Worm (Caenorhabditis elegans) whole organism, L1 larva: ENCODE measurements around the gene memo-1.

Experiments
- aly-2 ChIP-seq: fragments of 150-350 bp; optimal IDR thresholded peaks from 2 replicates; lab custom pipeline; 2014; ENCODE audit warnings: missing biosample characterization, missing genetic modification characterization
- ama-1 ChIP-seq: fragments of 150-350 bp; optimal IDR thresholded peaks from 2 replicates; lab custom pipeline; 2014
- ceh-88 ChIP-seq: fragments of 200-800 bp; sonication (Bioruptor generic); IDR thresholded peaks from 2 replicates; pipeline ENCODE4 v1.3.6; 2022; ENCODE audit warnings: missing genetic modification characterization, missing compliant biosample characterization
- ceh-90 ChIP-seq: sonication (generic microtip); optimal IDR thresholded peaks from 2 replicates; lab custom pipeline; 2016; ENCODE audit warnings: missing genetic modification characterization, missing compliant biosample characterization
- ces-1 ChIP-seq: fragments of 150-350 bp; optimal IDR thresholded peaks from 2 replicates; lab custom pipeline; 2014; ENCODE audit warnings: missing biosample characterization, missing genetic modification reagents, missing genetic modification characterization
- dpl-1 ChIP-seq, 3 experiments: fragments of 150-350 bp in 2 of 3; sonication (generic microtip) in 1 of 3; optimal IDR thresholded peaks; 2 replicates each; lab custom pipeline; 2014 to 2017; ENCODE audit warnings: missing biosample characterization in 3 of 3, missing genetic modification characterization in 3 of 3, missing genetic modification reagents in 3 of 3
- efl-1 ChIP-seq, 4 experiments: fragments of 150-350 bp; optimal IDR thresholded peaks in 3 of 4; peaks in 1 of 4; 1 replicate in 1 of 4; 2 replicates in 3 of 4; lab custom pipeline; 2014; ENCODE audit warnings: missing biosample characterization in 2 of 4, missing genetic modification characterization in 2 of 4, missing genetic modification reagents in 2 of 4
- efl-3 ChIP-seq: fragments of 200-800 bp; sonication (Bioruptor generic); optimal IDR thresholded peaks from 2 replicates; lab custom pipeline; 2018; ENCODE audit warnings: mild to moderate bottlenecking, missing genetic modification characterization, missing compliant biosample characterization
- egl-27 ChIP-seq, 2 experiments: fragments of 150-350 bp in 1 of 2; sonication (generic microtip); optimal IDR thresholded peaks; 3 replicates each; lab custom pipeline; 2017 to 2018; ENCODE audit warnings: missing biosample characterization in 2 of 2, missing genetic modification characterization in 2 of 2, missing genetic modification reagents in 2 of 2
- fkh-10 ChIP-seq: sonication (generic microtip); optimal IDR thresholded peaks from 2 replicates; lab custom pipeline; 2017; ENCODE audit warnings: missing biosample characterization, missing genetic modification reagents, missing genetic modification characterization
- grh-1 ChIP-seq: fragments of 200-800 bp; sonication (Bioruptor generic); IDR thresholded peaks from 2 replicates; pipeline ENCODE4 v1.3.6; 2022; ENCODE audit warnings: missing genetic modification reagents, missing genetic modification characterization, missing compliant biosample characterization
- hlh-17 ChIP-seq: fragments of 200-800 bp; sonication (Bioruptor generic); optimal IDR thresholded peaks from 2 replicates; lab custom pipeline; 2018; ENCODE audit warnings: missing genetic modification characterization, mild to moderate bottlenecking, missing compliant biosample characterization, moderate library complexity, borderline replicate concordance
- hlh-4 ChIP-seq: sonication (generic microtip); optimal IDR thresholded peaks from 2 replicates; lab custom pipeline; 2016; ENCODE audit warnings: mild to moderate bottlenecking, missing genetic modification characterization, missing compliant biosample characterization
- irx-1 ChIP-seq: sonication (generic microtip); optimal IDR thresholded peaks from 2 replicates; lab custom pipeline; 2016; ENCODE audit warnings: missing genetic modification characterization, missing compliant biosample characterization
- lin-14 ChIP-seq: fragments of 200-800 bp; sonication (Bioruptor generic); optimal IDR thresholded peaks from 2 replicates; lab custom pipeline; 2018; ENCODE audit warnings: mild to moderate bottlenecking, missing genetic modification characterization, moderate library complexity, missing compliant biosample characterization
- lin-15B ChIP-seq: fragments of 150-350 bp; sonication (generic microtip); optimal IDR thresholded peaks from 3 replicates; lab custom pipeline; 2014; ENCODE audit warnings: missing biosample characterization, missing genetic modification characterization
- lin-35 ChIP-seq, 2 experiments: fragments of 150-350 bp; optimal IDR thresholded peaks; 2 replicates each; lab custom pipeline; 2014; ENCODE audit warnings: missing biosample characterization in 2 of 2, missing genetic modification characterization in 2 of 2, missing genetic modification reagents in 2 of 2
- lir-3 ChIP-seq: sonication (generic microtip); optimal IDR thresholded peaks from 2 replicates; lab custom pipeline; 2016; ENCODE audit warnings: mild to moderate bottlenecking, missing genetic modification characterization, moderate library complexity, missing compliant biosample characterization; ENCODE audit not compliant: poor library complexity
- mef-2 ChIP-seq: fragments of 150-350 bp; optimal IDR thresholded peaks from 2 replicates; lab custom pipeline; 2014; ENCODE audit warnings: missing biosample characterization, missing genetic modification characterization
- nhr-12 ChIP-seq: sonication (generic microtip); optimal IDR thresholded peaks from 2 replicates; lab custom pipeline; 2017; ENCODE audit warnings: missing biosample characterization, missing genetic modification characterization
- nhr-20 ChIP-seq: sonication (generic microtip); optimal IDR thresholded peaks from 2 replicates; lab custom pipeline; 2016; ENCODE audit warnings: mild to moderate bottlenecking, missing genetic modification characterization, missing compliant biosample characterization
- nhr-237 ChIP-seq: fragments of 150-350 bp; optimal IDR thresholded peaks from 2 replicates; lab custom pipeline; 2014; ENCODE audit warnings: missing biosample characterization, missing genetic modification characterization
- nhr-47 ChIP-seq: sonication (generic microtip); optimal IDR thresholded peaks from 2 replicates; lab custom pipeline; 2016; ENCODE audit warnings: mild to moderate bottlenecking, missing genetic modification characterization, moderate library complexity, missing compliant biosample characterization
- nhr-71 ChIP-seq: sonication (generic microtip); optimal IDR thresholded peaks from 2 replicates; lab custom pipeline; 2016; ENCODE audit warnings: mild to moderate bottlenecking, missing genetic modification characterization, moderate library complexity, missing compliant biosample characterization
- nhr-77 ChIP-seq: fragments of 150-350 bp; optimal IDR thresholded peaks from 2 replicates; lab custom pipeline; 2014; ENCODE audit warnings: missing biosample characterization, missing genetic modification characterization
- nhr-85 ChIP-seq: sonication (generic microtip); peaks from one replicate; lab custom pipeline; 2016; ENCODE audit warnings: missing genetic modification characterization, inconsistent platforms, missing compliant biosample characterization
- nhr-90 ChIP-seq: sonication (generic microtip); optimal IDR thresholded peaks from 2 replicates; lab custom pipeline; 2016; ENCODE audit warnings: mild to moderate bottlenecking, missing genetic modification characterization, missing compliant biosample characterization; ENCODE audit not compliant: poor library complexity
- pqm-1 ChIP-seq: sonication (generic microtip); optimal IDR thresholded peaks from 3 replicates; lab custom pipeline; 2017; ENCODE audit warnings: missing biosample characterization, missing genetic modification characterization
- rnt-1 ChIP-seq: sonication (generic microtip); optimal IDR thresholded peaks from 2 replicates; lab custom pipeline; 2016; ENCODE audit warnings: mild to moderate bottlenecking, missing genetic modification characterization, moderate library complexity, missing compliant biosample characterization
- skn-1 ChIP-seq: fragments of 150-350 bp; optimal IDR thresholded peaks from 2 replicates; lab custom pipeline; 2014; ENCODE audit warnings: missing biosample characterization, missing genetic modification characterization
- snpc-4 ChIP-seq: fragments of 150-350 bp; optimal IDR thresholded peaks from 2 replicates; lab custom pipeline; 2014; ENCODE audit warnings: missing biosample characterization, missing genetic modification characterization
- snu-23 ChIP-seq: sonication (generic microtip); optimal IDR thresholded peaks from 2 replicates; lab custom pipeline; 2016; ENCODE audit warnings: missing genetic modification characterization, missing compliant biosample characterization
- sox-4 ChIP-seq: sonication (generic microtip); optimal IDR thresholded peaks from 2 replicates; lab custom pipeline; 2016; ENCODE audit warnings: missing genetic modification characterization, missing compliant biosample characterization
- sptf-1 ChIP-seq: fragments of 150-350 bp; optimal IDR thresholded peaks from 2 replicates; lab custom pipeline; 2014; ENCODE audit warnings: missing biosample characterization, missing genetic modification characterization
- tbx-2 ChIP-seq: sonication (generic microtip); optimal IDR thresholded peaks from 2 replicates; lab custom pipeline; 2016; ENCODE audit warnings: missing genetic modification characterization, missing compliant biosample characterization
- unc-30 ChIP-seq: sonication (generic microtip); optimal IDR thresholded peaks from 2 replicates; lab custom pipeline; 2017; ENCODE audit warnings: missing biosample characterization, missing genetic modification characterization
- vab-15 ChIP-seq: sonication (generic microtip); optimal IDR thresholded peaks from 2 replicates; lab custom pipeline; 2017; ENCODE audit warnings: missing genotype, mild to moderate bottlenecking, missing genetic modification characterization, missing compliant biosample characterization
- xbp-1 ChIP-seq: sonication (generic microtip); optimal IDR thresholded peaks from 2 replicates; lab custom pipeline; 2016; ENCODE audit warnings: missing genetic modification characterization, missing compliant biosample characterization
- zag-1 ChIP-seq: fragments of 150-350 bp; optimal IDR thresholded peaks from 2 replicates; lab custom pipeline; 2014; ENCODE audit warnings: missing biosample characterization, missing genetic modification characterization
- ztf-11 ChIP-seq, 2 experiments: sonication (generic microtip); optimal IDR thresholded peaks; 2 replicates each; lab custom pipeline; 2016 to 2017; ENCODE audit warnings: missing genetic modification characterization in 2 of 2, missing biosample characterization in 1 of 2, missing compliant biosample characterization in 1 of 2

The memo-1 gene

ce11 chrV:7816486-7816885 is 30.5 kb downstream of the memo-1 start:
- TF ChIP-seq fkh-10 (GFP tag; lab: Kevin White, UChicago): peak; percentile 51
- TF ChIP-seq lin-14: peak; percentile 66
- TF ChIP-seq dpl-1 (GFP tag; optimal IDR thresholded peaks at IDR 0.05; lab: Kevin White, UChicago): no peak
- TF ChIP-seq ces-1 (GFP tag; lab: Kevin White, UChicago): peak; percentile 22
- no peak for TF ChIP-seq ceh-88

ce11 chrV:7814601-7815000 is 32.4 kb downstream of the memo-1 start, which contains the start of gene ZK742.6:
ZK742.6 (minus strand) TSS chrV:7814942.
- TF ChIP-seq ztf-11 (tag; optimal IDR thresholded peaks at IDR 0.05; lab: Kevin White, UChicago) (no peak), lin-35 (GFP tag; optimal IDR thresholded peaks at IDR 0.05; lab: Kevin White, UChicago) (no peak), nhr-85 (tag; lab: Kevin White, UChicago) (no peak), nhr-20 (no peak), zag-1 (no peak), ama-1 (lab: Kevin White, UChicago) (no peak), lir-3 (no peak), rnt-1 (no peak)

ce11 chrV:7811758-7812157 is 35.2 kb downstream of the memo-1 start, which contains the start of gene ZK742.4:
ZK742.4 (minus strand) TSS chrV:7811792.
- TF ChIP-seq aly-2 (tag; lab: Kevin White, UChicago) (no peak), lin-14 (peak; percentile 29), skn-1 (tag; lab: Kevin White, UChicago) (peak; percentile 77), tbx-2 (tag; lab: Kevin White, UChicago) (no peak), nhr-47 (tag; lab: Kevin White, UChicago) (no peak), snpc-4 (tag; lab: Kevin White, UChicago) (no peak), unc-30 (no peak), nhr-20 (peak; percentile 37), hlh-17 (GFP tag; lab: Kevin White, UChicago) (no peak)
- TF ChIP-seq, all 84 proteins: peak for 3

- no peak for TF ChIP-seq grh-1 (GFP tag; lab: Robert Waterston, UW)
- TF ChIP-seq lin-15B (tag; lab: Kevin White, UChicago): no peak
- no peak for TF ChIP-seq nhr-237 (tag; lab: Kevin White, UChicago)
- TF ChIP-seq dpl-1 (GFP tag; optimal IDR thresholded peaks at IDR 0.05; lab: Kevin White, UChicago): no peak
- no peak for TF ChIP-seq nhr-77 (tag; lab: Kevin White, UChicago)
- TF ChIP-seq ceh-90 (tag; lab: Kevin White, UChicago): no peak
- TF ChIP-seq pqm-1 (tag; lab: Kevin White, UChicago): no peak
- TF ChIP-seq nhr-12: no peak
- TF ChIP-seq efl-3 (GFP tag; lab: Kevin White, UChicago): no peak
- TF ChIP-seq ztf-11 (tag; optimal IDR thresholded peaks at IDR 0.05; lab: Kevin White, UChicago): no peak
- no peak for TF ChIP-seq ceh-88
- TF ChIP-seq efl-1 (optimal IDR thresholded peaks at IDR 0.05; lab: Kevin White, UChicago): no peak
- TF ChIP-seq efl-1 (GFP tag; optimal IDR thresholded peaks at IDR 0.05 in 1 of 2; lab: Kevin White, UChicago): no peak
- no peak for TF ChIP-seq mef-2 (tag; lab: Kevin White, UChicago)
- TF ChIP-seq, all 84 proteins: peak for 0
Measured at ce11 chrV:7810591-7810990, 36.4 kb downstream of the memo-1 start.

- TF ChIP-seq vab-15 (tag; lab: Kevin White, UChicago) (no peak), nhr-71 (tag; lab: Kevin White, UChicago) (peak; percentile 7), nhr-90 (peak; percentile 15), lin-14 (peak; percentile 28), mef-2 (tag; lab: Kevin White, UChicago) (no peak), egl-27 (tag; optimal IDR thresholded peaks at IDR 0.05; lab: Kevin White, UChicago) (no peak), xbp-1 (tag; lab: Kevin White, UChicago) (no peak), nhr-47 (tag; lab: Kevin White, UChicago) (no peak), hlh-4 (no peak), efl-1 (optimal IDR thresholded peaks at IDR 0.05; lab: Kevin White, UChicago) (no peak), efl-1 (GFP tag; optimal IDR thresholded peaks at IDR 0.05 in 1 of 2; lab: Kevin White, UChicago) (peak in 1 of 2 experiments; percentile 78), sox-4 (tag; lab: Kevin White, UChicago) (no peak), nhr-77 (tag; lab: Kevin White, UChicago) (no peak), grh-1 (GFP tag; lab: Robert Waterston, UW) (no peak), hlh-17 (GFP tag; lab: Kevin White, UChicago) (no peak), zag-1 (no peak), sptf-1 (tag; lab: Kevin White, UChicago) (no peak), snpc-4 (tag; lab: Kevin White, UChicago) (no peak), lin-35 (GFP tag; optimal IDR thresholded peaks at IDR 0.05; lab: Kevin White, UChicago) (peak in 1 of 2 experiments; percentile 36), irx-1 (tag; lab: Kevin White, UChicago) (no peak), nhr-20 (peak; percentile 22), pqm-1 (tag; lab: Kevin White, UChicago) (no peak), snu-23 (GFP tag; lab: Kevin White, UChicago) (peak; percentile 19)
Measured at ce11 chrV:7809320-7810256, 37.4 kb downstream of the memo-1 start, which contains the start of gene ZK742.3. ZK742.3 (minus strand) TSS chrV:7809912.
